Fruit fly (Drosophila melanogaster) whole organism, adult: ENCODE measurements around the gene RfC3.

Experiments
- CG11617 ChIP-seq: fragments of 200-800 bp; sonication (Bioruptor generic); optimal IDR thresholded peaks from 2 replicates; lab custom pipeline; 2017; ENCODE audit warnings: mild to moderate bottlenecking, missing biosample characterization, missing genetic modification reagents, missing genetic modification characterization
- CG12768 ChIP-seq: fragments of 200-800 bp; sonication (Bioruptor generic); optimal IDR thresholded peaks from 2 replicates; lab custom pipeline; 2017; ENCODE audit warnings: missing biosample characterization, missing genetic modification characterization, mild to moderate bottlenecking, moderate library complexity, missing genetic modification reagents
- CG14711 ChIP-seq: fragments of 200-800 bp; sonication (Bioruptor generic); optimal IDR thresholded peaks from 2 replicates; lab custom pipeline; 2018; ENCODE audit warnings: missing biosample characterization, mild to moderate bottlenecking, missing genetic modification characterization, moderate library complexity
- CG1620 ChIP-seq: fragments of 200-800 bp; sonication (Bioruptor generic); optimal IDR thresholded peaks from 2 replicates; lab custom pipeline; 2016; ENCODE audit warnings: missing biosample characterization, missing genetic modification characterization
- CG33017 ChIP-seq: fragments of 200-800 bp; sonication (Bioruptor generic); optimal IDR thresholded peaks from 2 replicates; lab custom pipeline; 2018; ENCODE audit warnings: missing biosample characterization, mild to moderate bottlenecking, missing genetic modification characterization, moderate library complexity
- CG5204 ChIP-seq: fragments of 200-800 bp; sonication (Bioruptor generic); optimal IDR thresholded peaks from 2 replicates; lab custom pipeline; 2016; ENCODE audit warnings: missing biosample characterization, missing genetic modification characterization
- CG7045 ChIP-seq: fragments of 200-800 bp; sonication (Bioruptor generic); optimal IDR thresholded peaks from 2 replicates; lab custom pipeline; 2017; ENCODE audit warnings: missing biosample characterization, mild to moderate bottlenecking, missing genetic modification characterization
- CG7101 ChIP-seq: fragments of 200-800 bp; sonication (Bioruptor generic); optimal IDR thresholded peaks from 2 replicates; lab custom pipeline; 2018; ENCODE audit warnings: missing biosample characterization, mild to moderate bottlenecking, missing genetic modification characterization, moderate library complexity
- Clk ChIP-seq: fragments of 200-800 bp; sonication (Bioruptor generic); optimal IDR thresholded peaks from 2 replicates; lab custom pipeline; 2017; ENCODE audit warnings: missing biosample characterization, missing genetic modification characterization
- Crg-1 ChIP-seq: fragments of 200-800 bp; sonication (Bioruptor generic); optimal IDR thresholded peaks from 2 replicates; lab custom pipeline; 2016; ENCODE audit warnings: missing biosample characterization, missing genetic modification characterization
- Hr96 ChIP-seq: fragments of 200-800 bp; sonication (Bioruptor generic); optimal IDR thresholded peaks from 2 replicates; lab custom pipeline; 2016; ENCODE audit warnings: missing biosample characterization, missing genetic modification characterization
- Mnt ChIP-seq: fragments of 200-800 bp; sonication (Bioruptor generic); optimal IDR thresholded peaks from 2 replicates; lab custom pipeline; 2016; ENCODE audit warnings: missing biosample characterization, mild to moderate bottlenecking, missing genetic modification characterization
- bab1 ChIP-seq: fragments of 200-800 bp; sonication (Bioruptor generic); optimal IDR thresholded peaks from 3 replicates; lab custom pipeline; 2019; ENCODE audit warnings: missing biosample characterization, mild to moderate bottlenecking, missing genetic modification characterization, moderate library complexity
- cic ChIP-seq: fragments of 200-800 bp; sonication (Bioruptor generic); optimal IDR thresholded peaks from 2 replicates; lab custom pipeline; 2017; ENCODE audit warnings: missing biosample characterization, mild to moderate bottlenecking, missing genetic modification characterization, moderate library complexity
- cnc ChIP-seq, 2 experiments: fragments of >200 bp; optimal IDR thresholded peaks; 2 replicates each; lab custom pipeline; 2017
- kay ChIP-seq: fragments of 200-800 bp; sonication (Bioruptor generic); peaks from one replicate; lab custom pipeline; 2016; ENCODE audit warnings: missing biosample characterization, missing genetic modification characterization, borderline replicate concordance
- ovo ChIP-seq: fragments of 200-800 bp; sonication (Bioruptor generic); optimal IDR thresholded peaks from 2 replicates; lab custom pipeline; 2016; ENCODE audit warnings: missing biosample characterization, missing genetic modification characterization
- pad ChIP-seq: fragments of 200-800 bp; sonication (Bioruptor generic); optimal IDR thresholded peaks from 3 replicates; lab custom pipeline; 2017; ENCODE audit warnings: missing biosample characterization, missing genetic modification characterization, mild to moderate bottlenecking, moderate library complexity, missing genetic modification reagents
- tj ChIP-seq: fragments of 200-800 bp; sonication (Bioruptor generic); optimal IDR thresholded peaks from 3 replicates; lab custom pipeline; 2017; ENCODE audit warnings: missing biosample characterization, mild to moderate bottlenecking, missing genetic modification characterization, moderate library complexity
- toe ChIP-seq: fragments of 200-800 bp; sonication (Bioruptor generic); optimal IDR thresholded peaks from 2 replicates; lab custom pipeline; 2016; ENCODE audit warnings: missing biosample characterization, missing genetic modification characterization

The RfC3 gene

DNA sequence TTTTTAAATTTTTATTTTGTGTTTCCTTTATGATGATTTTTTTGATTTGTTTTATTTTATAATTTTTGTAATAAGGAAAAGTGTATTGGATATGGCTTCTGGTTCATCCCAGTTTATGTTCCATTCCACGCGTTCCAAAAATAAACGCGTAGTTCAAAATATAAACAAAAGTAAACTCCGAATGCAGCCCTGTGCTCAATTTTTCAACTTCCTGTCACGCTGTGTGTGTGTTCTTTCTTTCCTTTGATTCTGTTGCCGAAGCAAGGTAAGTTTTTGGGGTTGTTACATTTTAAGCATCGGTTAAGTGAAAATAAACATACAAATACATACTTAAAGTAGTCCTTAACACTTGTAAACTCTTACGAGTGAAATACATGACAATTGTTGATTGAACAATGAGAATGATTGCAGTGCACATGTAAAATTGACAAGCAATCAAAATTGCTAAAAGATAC, 10.8 kb upstream of the RfC3 start, which contains the start of the genes Ip259 and RpS27A:
Gene Ip259 (plus strand): TSS at position 231 of the 455 bp plus-strand sequence.
Gene RpS27A (plus strand): TSS at position 231 of the 455 bp plus-strand sequence.
- peak; percentile 54 for TF ChIP-seq kay (GFP tag; lab: Kevin White, UChicago)
- TF ChIP-seq Clk (GFP tag; lab: Kevin White, UChicago): peak; percentile 74
- TF ChIP-seq cnc (optimal IDR thresholded peaks at IDR 0.05; lab: Kevin White, UChicago): no peak
- TF ChIP-seq CG11617 (GFP tag; lab: Kevin White, UChicago): peak; percentile 86
- no peak for TF ChIP-seq toe
- no peak for TF ChIP-seq cic (GFP tag; lab: Kevin White, UChicago)
- peak; percentile 64 for TF ChIP-seq pad
- no peak for TF ChIP-seq CG5204
- TF ChIP-seq CG33017: peak; percentile 59
- peak; percentile 83 for TF ChIP-seq Crg-1 (GFP tag; lab: Kevin White, UChicago)
- peak; percentile 53 for TF ChIP-seq tj (GFP tag; lab: Kevin White, UChicago)
- TF ChIP-seq ovo (GFP tag; lab: Kevin White, UChicago): no peak
- TF ChIP-seq CG7101 (tag; lab: Kevin White, UChicago): peak; percentile 87
- peak; percentile 80 for TF ChIP-seq CG7045 (GFP tag; lab: Kevin White, UChicago)
- peak; percentile 83 for TF ChIP-seq CG1620 (GFP tag; lab: Kevin White, UChicago)
- TF ChIP-seq CG14711 (tag; lab: Kevin White, UChicago): peak; percentile 60
- TF ChIP-seq bab1 (GFP tag; lab: Kevin White, UChicago): peak; percentile 73
- TF ChIP-seq Mnt: peak; percentile 90
- peak; percentile 80 for TF ChIP-seq CG12768 (GFP tag; lab: Kevin White, UChicago)
- no peak for TF ChIP-seq Hr96

DNA sequence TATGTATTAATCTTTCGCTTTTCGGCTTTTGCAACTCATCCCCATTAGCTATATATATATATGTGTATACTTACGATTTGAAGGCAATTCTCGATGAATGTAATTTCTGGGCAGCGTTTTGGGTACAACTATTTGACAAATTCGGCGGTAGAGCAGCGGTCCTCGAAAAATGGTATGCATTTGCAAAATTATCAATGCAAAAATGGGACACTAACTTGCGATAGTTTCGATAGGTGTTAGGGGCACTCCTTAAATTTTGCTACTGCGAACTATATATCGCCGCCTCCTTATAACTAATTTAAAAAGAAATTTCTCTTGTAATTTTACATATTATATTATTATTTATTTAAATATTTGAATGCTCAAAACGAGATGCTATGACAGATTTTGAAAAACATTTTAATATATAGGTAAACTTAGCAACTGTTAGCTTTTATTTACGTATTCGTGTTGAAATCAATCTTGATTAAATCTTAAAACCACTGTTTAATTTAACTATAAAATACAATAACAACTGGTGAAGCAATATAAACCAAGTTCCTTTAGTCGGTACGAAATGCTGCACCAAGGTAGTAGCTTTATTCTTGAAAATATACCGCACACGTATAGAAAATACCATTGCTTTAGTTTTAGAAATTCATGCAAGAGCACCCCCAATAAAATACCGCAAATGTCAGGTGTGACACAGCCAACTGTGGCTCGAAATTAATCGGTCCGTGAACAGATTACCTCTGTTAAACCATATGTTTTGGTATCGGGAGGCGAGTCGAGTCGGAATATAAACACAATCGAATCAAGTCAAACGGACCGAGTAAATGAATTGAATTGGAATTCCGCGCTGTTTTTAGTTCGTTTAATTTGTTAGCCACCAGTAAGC, 5.5 kb upstream of the RfC3 start, which contains the start of the genes CG5355 and Klp31E:
Gene CG5355 (minus strand): TSS at position 213 of the 877 bp plus-strand sequence.
Gene Klp31E (plus strand): TSS at position 767 of the 877 bp plus-strand sequence.
- TF ChIP-seq Mnt: peak; percentile 33
- no peak for TF ChIP-seq cic (GFP tag; lab: Kevin White, UChicago)
- peak; percentile 52 for TF ChIP-seq pad
- peak; percentile 47 for TF ChIP-seq CG14711 (tag; lab: Kevin White, UChicago)
- TF ChIP-seq CG33017: peak; percentile 41
- TF ChIP-seq Hr96: no peak
- peak; percentile 60 for TF ChIP-seq CG7101 (tag; lab: Kevin White, UChicago)
- TF ChIP-seq CG1620 (GFP tag; lab: Kevin White, UChicago): peak; percentile 46
- no peak for TF ChIP-seq ovo (GFP tag; lab: Kevin White, UChicago)
- TF ChIP-seq Crg-1 (GFP tag; lab: Kevin White, UChicago): no peak
- no peak for TF ChIP-seq toe
- TF ChIP-seq Clk (GFP tag; lab: Kevin White, UChicago): peak; percentile 31
- peak; percentile 61 for TF ChIP-seq CG12768 (GFP tag; lab: Kevin White, UChicago)
- no peak for TF ChIP-seq bab1 (GFP tag; lab: Kevin White, UChicago)
- TF ChIP-seq cnc (optimal IDR thresholded peaks at IDR 0.05; lab: Kevin White, UChicago): peak in 1 of 2 experiments; percentile 37
- TF ChIP-seq CG11617 (GFP tag; lab: Kevin White, UChicago): peak; percentile 78
- peak; percentile 39 for TF ChIP-seq tj (GFP tag; lab: Kevin White, UChicago)
- no peak for TF ChIP-seq kay (GFP tag; lab: Kevin White, UChicago)
- peak; percentile 64 for TF ChIP-seq CG7045 (GFP tag; lab: Kevin White, UChicago)
- TF ChIP-seq CG5204: no peak

DNA sequence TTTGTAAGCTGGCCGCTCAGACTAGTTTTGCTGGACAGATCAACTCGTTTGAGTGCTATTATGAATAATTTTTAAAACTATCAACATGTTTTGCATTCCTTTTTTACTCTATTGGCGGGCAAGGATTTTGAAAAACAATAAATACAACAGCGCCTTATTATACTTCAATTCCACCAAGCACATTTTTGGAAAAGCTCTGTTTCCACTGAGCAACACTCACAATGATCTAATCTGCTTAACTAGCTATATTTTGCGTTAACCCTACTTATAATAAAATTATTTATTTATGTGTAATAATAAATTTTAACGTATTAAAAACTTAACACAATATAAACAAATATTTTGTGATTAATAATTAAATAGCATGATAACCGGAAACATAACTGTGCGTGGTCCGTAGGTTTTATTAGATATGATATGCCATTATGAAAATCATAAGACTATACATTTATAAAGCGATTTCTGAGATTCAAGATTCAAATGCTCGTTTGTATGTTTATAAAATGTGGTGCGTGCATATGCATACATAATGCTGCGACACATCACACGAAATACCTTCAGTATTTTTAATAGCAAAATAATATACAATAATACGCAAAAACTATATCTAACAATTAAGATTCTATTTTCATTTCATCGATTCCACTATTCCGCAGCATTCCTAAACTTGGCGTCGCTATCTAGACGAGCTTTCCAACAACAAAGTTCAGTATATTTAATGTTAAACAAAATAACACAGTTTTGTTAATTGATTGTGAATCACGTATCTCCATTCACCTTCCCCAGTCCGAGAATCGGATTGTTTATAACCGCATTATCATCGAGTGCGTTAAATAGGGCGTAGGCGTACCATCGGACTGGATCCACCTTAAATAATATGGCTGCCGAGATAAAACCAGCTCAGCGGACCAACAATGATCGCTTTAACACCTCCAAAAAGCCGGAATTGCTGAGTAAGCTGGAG, 3.9 kb downstream of the RfC3 start, which contains the start of the genes pie and Wdfy2:
Gene pie (minus strand): TSS at position 138 of the 964 bp plus-strand sequence.
Gene Wdfy2 (plus strand): TSS at position 649 of the 964 bp plus-strand sequence.
- TF ChIP-seq kay (GFP tag; lab: Kevin White, UChicago): peak; percentile 68
- TF ChIP-seq ovo (GFP tag; lab: Kevin White, UChicago): no peak
- TF ChIP-seq cic (GFP tag; lab: Kevin White, UChicago): no peak
- peak; percentile 4 for TF ChIP-seq bab1 (GFP tag; lab: Kevin White, UChicago)
- TF ChIP-seq tj (GFP tag; lab: Kevin White, UChicago): peak; percentile 88

DNA sequence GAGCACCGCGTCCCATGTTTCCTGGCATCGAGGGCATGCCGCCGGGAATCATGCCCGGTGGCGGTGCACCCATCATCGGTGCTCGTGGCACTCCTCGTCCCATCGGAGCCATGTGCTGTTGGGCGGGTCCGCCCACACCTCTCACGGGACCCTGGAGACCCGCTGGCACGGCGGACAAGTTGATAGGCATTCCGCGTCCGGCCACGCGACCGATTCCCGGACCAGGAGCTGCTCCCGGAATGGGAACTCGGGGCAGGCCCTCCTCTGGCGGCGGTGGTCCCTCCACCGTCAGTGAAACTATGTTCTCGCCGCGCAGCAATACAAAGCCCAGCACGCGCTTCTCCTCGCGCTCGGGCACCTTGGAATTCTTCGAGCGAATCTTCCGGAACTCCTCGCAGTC, 6.6 kb downstream of the RfC3 start:
- TF ChIP-seq Mnt (no peak), CG11617 (GFP tag; lab: Kevin White, UChicago) (no peak), ovo (GFP tag; lab: Kevin White, UChicago) (no peak), cnc (optimal IDR thresholded peaks at IDR 0.05; lab: Kevin White, UChicago) (no peak), CG14711 (tag; lab: Kevin White, UChicago) (no peak), CG1620 (GFP tag; lab: Kevin White, UChicago) (no peak), Hr96 (no peak), Crg-1 (GFP tag; lab: Kevin White, UChicago) (no peak)

DNA sequence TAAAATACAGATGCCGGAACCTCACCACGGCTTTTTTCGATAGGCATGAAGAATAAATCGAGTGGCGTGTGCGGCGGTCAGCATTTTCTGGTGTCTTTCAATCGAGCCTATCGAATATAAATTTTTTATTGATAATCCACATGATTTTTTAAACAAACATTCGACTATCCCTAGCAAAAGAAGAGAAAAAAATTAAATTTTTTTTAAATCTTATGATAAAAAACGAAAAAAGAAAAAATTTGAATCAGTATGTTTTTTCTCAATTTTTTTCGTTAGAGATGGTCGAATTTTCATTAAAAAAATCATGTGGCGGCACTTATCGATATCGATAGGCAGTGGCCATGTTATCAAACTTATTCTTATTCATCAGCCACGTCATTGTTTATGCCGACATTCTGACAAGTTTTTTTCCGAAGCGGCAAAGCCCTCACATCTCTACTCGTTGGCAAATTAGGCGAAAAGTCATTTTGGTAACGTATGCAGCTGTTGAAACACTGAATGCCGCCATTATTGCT, 7.6 kb downstream of the RfC3 start, which contains the start of the genes SmB and KdelR:
Gene SmB (minus strand): TSS at position 94 of the 515 bp plus-strand sequence.
Gene KdelR (plus strand): TSS at position 354 of the 515 bp plus-strand sequence.
- TF ChIP-seq CG33017 (no peak), CG7045 (GFP tag; lab: Kevin White, UChicago) (no peak), CG12768 (GFP tag; lab: Kevin White, UChicago) (no peak), toe (no peak), Clk (GFP tag; lab: Kevin White, UChicago) (no peak), Mnt (peak; percentile 89), kay (GFP tag; lab: Kevin White, UChicago) (no peak), Hr96 (no peak), CG14711 (tag; lab: Kevin White, UChicago) (peak; percentile 65), CG5204 (no peak), cnc (optimal IDR thresholded peaks at IDR 0.05; lab: Kevin White, UChicago) (peak in 1 of 2 experiments; percentile 2), CG11617 (GFP tag; lab: Kevin White, UChicago) (peak; percentile 65), CG1620 (GFP tag; lab: Kevin White, UChicago) (no peak), bab1 (GFP tag; lab: Kevin White, UChicago) (peak; percentile 34), pad (no peak), tj (GFP tag; lab: Kevin White, UChicago) (peak; percentile 97), ovo (GFP tag; lab: Kevin White, UChicago) (no peak), CG7101 (tag; lab: Kevin White, UChicago) (peak; percentile 63), cic (GFP tag; lab: Kevin White, UChicago) (peak; percentile 26), Crg-1 (GFP tag; lab: Kevin White, UChicago) (peak; percentile 54)
